Fruit fly (Drosophila melanogaster): ENCODE measurements around the gene Las.

Las gene

dm6 chr3L:20471499-20472313, 39.5 kb upstream of the Las start (continued):
- no peak for TF ChIP-seq hbn (GFP tag; IDR thresholded peaks at IDR 0.05; ENCODE audit: partially characterized antibody)
- TF ChIP-seq odd (GFP tag; optimal IDR thresholded peaks at IDR 0.05), result no peak
- no peak for TF ChIP-seq Doc3 (GFP tag; IDR thresholded peaks at IDR 0.05; ENCODE audit: partially characterized antibody)
- TF ChIP-seq ind (GFP tag; optimal IDR thresholded peaks at IDR 0.05), result no peak
- TF ChIP-seq CG16815 (GFP tag; optimal IDR thresholded peaks at IDR 0.05), result no peak
- TF ChIP-seq lmd (GFP tag; IDR thresholded peaks at IDR 0.05), result no peak
- TF ChIP-seq z (GFP tag; IDR thresholded peaks at IDR 0.05), result no peak
- TF ChIP-seq CG3726 (GFP tag; IDR thresholded peaks at IDR 0.05), result no peak
- TF ChIP-seq Dfd (GFP tag; optimal IDR thresholded peaks at IDR 0.05), result no peak
- peak; percentile 79 for TF ChIP-seq ac (GFP tag; optimal IDR thresholded peaks at IDR 0.05)
- no peak for TF ChIP-seq CG10565 (GFP tag; optimal IDR thresholded peaks at IDR 0.05)
- TF ChIP-seq abd-A (tag; optimal IDR thresholded peaks at IDR 0.05), result no peak
- TF ChIP-seq CG6791 (GFP tag; IDR thresholded peaks at IDR 0.05; ENCODE audit: partially characterized antibody), result no peak
- no peak for TF ChIP-seq Hand (GFP tag; optimal IDR thresholded peaks at IDR 0.05)
- TF ChIP-seq fd64A (GFP tag; optimal IDR thresholded peaks at IDR 0.05), result peak; percentile 75
- TF ChIP-seq CG2129 (GFP tag; IDR thresholded peaks at IDR 0.05; ENCODE audit: partially characterized antibody), result no peak
- 0 out of 3 replicates have a peak, but pooled peaks have one; percentile 64 for TF ChIP-seq gce (GFP tag; IDR thresholded peaks at IDR 0.05)
- peak; percentile 44; the same call in 1 of the 3 replicates for TF ChIP-seq Dbx (GFP tag; IDR thresholded peaks at IDR 0.05)
- TF ChIP-seq pita (GFP tag; optimal IDR thresholded peaks at IDR 0.05), result no peak
- peak; percentile 95 for TF ChIP-seq sens (GFP tag)
- TF ChIP-seq CG1792 (GFP tag; optimal IDR thresholded peaks at IDR 0.05), result peak; percentile 87
- no peak for TF ChIP-seq B-H1 (GFP tag; IDR thresholded peaks at IDR 0.05)
- peak; percentile 64 for TF ChIP-seq kni (GFP tag; optimal IDR thresholded peaks at IDR 0.05)
- TF ChIP-seq Gug (GFP tag; IDR thresholded peaks at IDR 0.05), result no peak
- TF ChIP-seq wdn (GFP tag; IDR thresholded peaks at IDR 0.05), result no peak
- peak; percentile 40 for TF ChIP-seq Abd-B (GFP tag; optimal IDR thresholded peaks at IDR 0.05)
- TF ChIP-seq emc (GFP tag; optimal IDR thresholded peaks at IDR 0.05), result no peak
- TF ChIP-seq CG10366 (GFP tag; IDR thresholded peaks at IDR 0.05), result no peak
- peak; percentile 50 for TF ChIP-seq slp2 (GFP tag; optimal IDR thresholded peaks at IDR 0.05)
- TF ChIP-seq CG8281 (tag; optimal IDR thresholded peaks at IDR 0.05), result peak; percentile 18
- peak; percentile 80 for TF ChIP-seq CG11398 (GFP tag; optimal IDR thresholded peaks at IDR 0.05)
- TF ChIP-seq CG10654 (GFP tag; optimal IDR thresholded peaks at IDR 0.05), result peak; percentile 46
- peak; percentile 50 for TF ChIP-seq Mad (GFP tag; optimal IDR thresholded peaks at IDR 0.05)
- TF ChIP-seq lov (optimal IDR thresholded peaks at IDR 0.05), result no peak
- TF ChIP-seq lov (GFP tag; IDR thresholded peaks at IDR 0.05), result no peak
- TF ChIP-seq sob (GFP tag; IDR thresholded peaks at IDR 0.05), result no peak
- TF ChIP-seq pnt (GFP tag; optimal IDR thresholded peaks at IDR 0.05), result peak; percentile 38
- TF ChIP-seq usp (GFP tag; optimal IDR thresholded peaks at IDR 0.05), result no peak
- no peak for TF ChIP-seq Sin3A (optimal IDR thresholded peaks at IDR 0.05)
- TF ChIP-seq Six4 (GFP tag; optimal IDR thresholded peaks at IDR 0.05), result no peak
- TF ChIP-seq bcd (GFP tag; optimal IDR thresholded peaks at IDR 0.05), result peak; percentile 41
- peak; percentile 12 for TF ChIP-seq CG13894 (tag; optimal IDR thresholded peaks at IDR 0.05)
- no peak for TF ChIP-seq lbe (GFP tag; optimal IDR thresholded peaks at IDR 0.05)
- peak; percentile 71 for TF ChIP-seq schlank (tag; optimal IDR thresholded peaks at IDR 0.05)
- TF ChIP-seq CG3281 (GFP tag; optimal IDR thresholded peaks at IDR 0.05), result peak; percentile 6
- TF ChIP-seq CG6254 (GFP tag; optimal IDR thresholded peaks at IDR 0.05), result no peak
- peak; percentile 20 to 40 for TF ChIP-seq Hr51 (GFP tag; optimal IDR thresholded peaks at IDR 0.05)
- no peak for TF ChIP-seq Nf-YA (GFP tag; IDR thresholded peaks at IDR 0.05)
- TF ChIP-seq br (optimal IDR thresholded peaks at IDR 0.05), result no peak
- peak; percentile 41 for TF ChIP-seq CG18262 (tag; optimal IDR thresholded peaks at IDR 0.05)
- no peak for TF ChIP-seq chinmo (GFP tag; IDR thresholded peaks at IDR 0.05; ENCODE audit: partially characterized antibody)

Data from whole organism, embryonic.